Worm (Caenorhabditis elegans) whole organism, L1 larva: ENCODE measurements around the gene maph-9.
A peak's percentile ranks its signal among the peaks of the same experiment; 100 is the strongest.

Experiments
- C16A3.4 ChIP-seq: fragments of 150-350 bp; optimal IDR thresholded peaks from 2 replicates; lab custom pipeline; 2014; ENCODE audit warnings: missing biosample characterization, missing genetic modification characterization
- F16B12.6 ChIP-seq: fragments of 150-350 bp; optimal IDR thresholded peaks from 2 replicates; lab custom pipeline; 2014; ENCODE audit warnings: missing biosample characterization, missing genetic modification characterization
- aha-1 ChIP-seq: fragments of 150-350 bp; optimal IDR thresholded peaks from 2 replicates; lab custom pipeline; 2014; ENCODE audit warnings: missing biosample characterization, missing genetic modification characterization
- alr-1 ChIP-seq: fragments of 200-800 bp; sonication (Bioruptor generic); optimal IDR thresholded peaks from 2 replicates; lab custom pipeline; 2018; ENCODE audit warnings: borderline replicate concordance, mild to moderate bottlenecking, missing genetic modification characterization, missing compliant biosample characterization
- aly-2 ChIP-seq: fragments of 150-350 bp; optimal IDR thresholded peaks from 2 replicates; lab custom pipeline; 2014; ENCODE audit warnings: missing biosample characterization, missing genetic modification characterization
- ama-1 ChIP-seq: fragments of 150-350 bp; optimal IDR thresholded peaks from 2 replicates; lab custom pipeline; 2014
- blmp-1 ChIP-seq: fragments of 150-350 bp; optimal IDR thresholded peaks from 2 replicates; lab custom pipeline; 2014; ENCODE audit warnings: missing biosample characterization, missing genetic modification characterization
- ceh-82 ChIP-seq, 3 experiments: fragments of 150-350 bp in 1 of 3; sonication (generic microtip) in 2 of 3; optimal IDR thresholded peaks; 2 replicates each; lab custom pipeline; 2014 to 2017; ENCODE audit warnings: missing biosample characterization in 3 of 3, missing genetic modification characterization in 3 of 3
- dpl-1 ChIP-seq, 3 experiments: fragments of 150-350 bp in 2 of 3; sonication (generic microtip) in 1 of 3; optimal IDR thresholded peaks; 2 replicates each; lab custom pipeline; 2014 to 2017; ENCODE audit warnings: missing biosample characterization in 3 of 3, missing genetic modification characterization in 3 of 3, missing genetic modification reagents in 3 of 3
- efl-1 ChIP-seq, 4 experiments: fragments of 150-350 bp; optimal IDR thresholded peaks in 3 of 4; peaks in 1 of 4; 1 replicate in 1 of 4; 2 replicates in 3 of 4; lab custom pipeline; 2014; ENCODE audit warnings: missing biosample characterization in 2 of 4, missing genetic modification characterization in 2 of 4, missing genetic modification reagents in 2 of 4
- egl-13 ChIP-seq: sonication (generic microtip); optimal IDR thresholded peaks from 2 replicates; lab custom pipeline; 2016; ENCODE audit warnings: missing genotype, missing genetic modification reagents, missing genetic modification characterization, missing compliant biosample characterization
- egl-27 ChIP-seq, 2 experiments: fragments of 150-350 bp in 1 of 2; sonication (generic microtip); optimal IDR thresholded peaks; 3 replicates each; lab custom pipeline; 2017 to 2018; ENCODE audit warnings: missing biosample characterization in 2 of 2, missing genetic modification characterization in 2 of 2, missing genetic modification reagents in 2 of 2
- elt-2 ChIP-seq: sonication (generic microtip); optimal IDR thresholded peaks from 2 replicates; lab custom pipeline; 2016; ENCODE audit warnings: missing genetic modification characterization, mild to moderate bottlenecking, inconsistent platforms, missing compliant biosample characterization, missing genetic modification reagents
- elt-3 ChIP-seq, 6 experiments: fragments of 150-350 bp in 1 of 6; sonication (generic microtip); optimal IDR thresholded peaks; 2 replicates each; lab custom pipeline; 2017 to 2018; ENCODE audit warnings: missing biosample characterization in 6 of 6, missing genetic modification characterization in 6 of 6, inconsistent platforms in 1 of 6
- fkh-4 ChIP-seq: sonication (generic microtip); optimal IDR thresholded peaks from 2 replicates; lab custom pipeline; 2016; ENCODE audit warnings: missing compliant biosample characterization, missing genetic modification characterization, borderline replicate concordance
- fkh-8 ChIP-seq: sonication (generic microtip); optimal IDR thresholded peaks from 2 replicates; lab custom pipeline; 2016; ENCODE audit warnings: mild to moderate bottlenecking, missing genetic modification characterization, missing compliant biosample characterization
- hpl-2 ChIP-seq: fragments of 150-350 bp; optimal IDR thresholded peaks from 2 replicates; lab custom pipeline; 2014; ENCODE audit warnings: missing biosample characterization, missing genetic modification reagents, missing genetic modification characterization
- isw-1 ChIP-seq: fragments of 200-800 bp; sonication (Bioruptor generic); IDR thresholded peaks from 2 replicates; pipeline ENCODE4 v1.3.6; 2022; ENCODE audit warnings: missing genetic modification characterization, missing compliant biosample characterization
- lin-14 ChIP-seq: fragments of 200-800 bp; sonication (Bioruptor generic); optimal IDR thresholded peaks from 2 replicates; lab custom pipeline; 2018; ENCODE audit warnings: mild to moderate bottlenecking, missing genetic modification characterization, moderate library complexity, missing compliant biosample characterization
- lin-15B ChIP-seq: fragments of 150-350 bp; sonication (generic microtip); optimal IDR thresholded peaks from 3 replicates; lab custom pipeline; 2014; ENCODE audit warnings: missing biosample characterization, missing genetic modification characterization
- lin-35 ChIP-seq, 2 experiments: fragments of 150-350 bp; optimal IDR thresholded peaks; 2 replicates each; lab custom pipeline; 2014; ENCODE audit warnings: missing biosample characterization in 2 of 2, missing genetic modification characterization in 2 of 2, missing genetic modification reagents in 2 of 2
- lir-3 ChIP-seq: sonication (generic microtip); optimal IDR thresholded peaks from 2 replicates; lab custom pipeline; 2016; ENCODE audit warnings: mild to moderate bottlenecking, missing genetic modification characterization, moderate library complexity, missing compliant biosample characterization; ENCODE audit not compliant: poor library complexity
- lsy-2 ChIP-seq, 2 experiments: fragments of 150-350 bp; optimal IDR thresholded peaks; 2 replicates each; lab custom pipeline; 2014; ENCODE audit warnings: missing biosample characterization in 2 of 2, missing genetic modification characterization in 2 of 2
- mdl-1 ChIP-seq, 2 experiments: fragments of 150-350 bp; optimal IDR thresholded peaks; 2 replicates each; lab custom pipeline; 2014 to 2017; ENCODE audit warnings: missing biosample characterization in 2 of 2, missing genetic modification characterization in 2 of 2, inconsistent platforms in 1 of 2
- mep-1 ChIP-seq: fragments of 150-350 bp; optimal IDR thresholded peaks from 2 replicates; lab custom pipeline; 2014; ENCODE audit warnings: missing biosample characterization, missing genetic modification characterization
- nhr-12 ChIP-seq: sonication (generic microtip); optimal IDR thresholded peaks from 2 replicates; lab custom pipeline; 2017; ENCODE audit warnings: missing biosample characterization, missing genetic modification characterization
- nhr-19 ChIP-seq: fragments of 200-800 bp; sonication (Bioruptor generic); conservative IDR thresholded peaks from 2 replicates; pipeline ENCODE4 v1.3.6; 2022; ENCODE audit warnings: missing genetic modification characterization, missing compliant biosample characterization
- nhr-20 ChIP-seq: sonication (generic microtip); optimal IDR thresholded peaks from 2 replicates; lab custom pipeline; 2016; ENCODE audit warnings: mild to moderate bottlenecking, missing genetic modification characterization, missing compliant biosample characterization
- pag-3 ChIP-seq: sonication (generic microtip); optimal IDR thresholded peaks from 2 replicates; lab custom pipeline; 2017; ENCODE audit warnings: missing genetic modification characterization, mild to moderate bottlenecking, missing compliant biosample characterization, antibody characterized with exemption, borderline replicate concordance; ENCODE audit not compliant: insufficient read depth
- pax-3 ChIP-seq: fragments of 200-800 bp; sonication (Bioruptor generic); optimal IDR thresholded peaks from 2 replicates; lab custom pipeline; 2018; ENCODE audit warnings: mild to moderate bottlenecking, missing genetic modification characterization, moderate library complexity, missing compliant biosample characterization
- snpc-4 ChIP-seq: fragments of 150-350 bp; optimal IDR thresholded peaks from 2 replicates; lab custom pipeline; 2014; ENCODE audit warnings: missing biosample characterization, missing genetic modification characterization
- snu-23 ChIP-seq: sonication (generic microtip); optimal IDR thresholded peaks from 2 replicates; lab custom pipeline; 2016; ENCODE audit warnings: missing genetic modification characterization, missing compliant biosample characterization
- sox-4 ChIP-seq: sonication (generic microtip); optimal IDR thresholded peaks from 2 replicates; lab custom pipeline; 2016; ENCODE audit warnings: missing genetic modification characterization, missing compliant biosample characterization
- sup-37 ChIP-seq: fragments of 200-800 bp; sonication (Bioruptor generic); optimal IDR thresholded peaks from 2 replicates; lab custom pipeline; 2018; ENCODE audit warnings: mild to moderate bottlenecking, missing genetic modification characterization, missing compliant biosample characterization
- swsn-7 ChIP-seq: sonication (generic microtip); optimal IDR thresholded peaks from 2 replicates; lab custom pipeline; 2016; ENCODE audit warnings: missing genetic modification characterization, missing compliant biosample characterization
- tlp-1 ChIP-seq: fragments of 150-350 bp; optimal IDR thresholded peaks from 2 replicates; lab custom pipeline; 2014; ENCODE audit warnings: missing biosample characterization, missing genetic modification characterization
- unc-130 ChIP-seq: fragments of 150-350 bp; optimal IDR thresholded peaks from 2 replicates; lab custom pipeline; 2017; ENCODE audit warnings: missing biosample characterization, missing genetic modification characterization, inconsistent platforms
- xbp-1 ChIP-seq: sonication (generic microtip); optimal IDR thresholded peaks from 2 replicates; lab custom pipeline; 2016; ENCODE audit warnings: missing genetic modification characterization, missing compliant biosample characterization
- zip-4 ChIP-seq: fragments of 200-800 bp; sonication (Bioruptor generic); optimal IDR thresholded peaks from 2 replicates; lab custom pipeline; 2018; ENCODE audit warnings: mild to moderate bottlenecking, missing genetic modification characterization, moderate library complexity, missing compliant biosample characterization
- ztf-4 ChIP-seq: fragments of 150-350 bp; optimal IDR thresholded peaks from 2 replicates; lab custom pipeline; 2014; ENCODE audit warnings: missing biosample characterization, missing genetic modification characterization

Gene maph-9

ce11 chrIV:7133983-7134382 lies 22.4 kb upstream of the maph-9 start, which contains the start of gene mutd-1:
TSS of gene mutd-1 (minus strand) at chrIV:7134083.
- TF ChIP-seq nhr-12 (tag; lab: Kevin White, UChicago) (no peak), nhr-19 (no peak), elt-3 (tag; optimal IDR thresholded peaks at IDR 0.05; lab: Kevin White, UChicago) (no peak), lsy-2 (tag; optimal IDR thresholded peaks at IDR 0.05; lab: Kevin White, UChicago) (no peak), fkh-4 (tag; lab: Kevin White, UChicago) (no peak), egl-13 (no peak), blmp-1 (tag; lab: Kevin White, UChicago) (no peak), sup-37 (no peak), efl-1 (optimal IDR thresholded peaks at IDR 0.05; lab: Kevin White, UChicago) (no peak), efl-1 (GFP tag; optimal IDR thresholded peaks at IDR 0.05 in 1 of 2; lab: Kevin White, UChicago) (no peak), swsn-7 (no peak), mep-1 (tag; lab: Kevin White, UChicago) (no peak), snu-23 (GFP tag; lab: Kevin White, UChicago) (no peak), xbp-1 (no peak)

ce11 chrIV:7139143-7139542 lies 17.3 kb upstream of the maph-9 start:
- TF ChIP-seq aly-2 (tag; lab: Kevin White, UChicago) (no peak), lin-14 (GFP tag; lab: Kevin White, UChicago) (no peak), hpl-2 (no peak), nhr-19 (no peak), ama-1 (lab: Kevin White, UChicago) (no peak), alr-1 (tag; lab: Kevin White, UChicago) (no peak), aha-1 (no peak), elt-2 (no peak), unc-130 (tag; lab: Kevin White, UChicago) (no peak), ztf-4 (tag; lab: Kevin White, UChicago) (no peak), sox-4 (tag; lab: Kevin White, UChicago) (no peak), pax-3 (tag; lab: Kevin White, UChicago) (no peak), snpc-4 (tag; lab: Kevin White, UChicago) (no peak), egl-27 (tag; optimal IDR thresholded peaks at IDR 0.05; lab: Kevin White, UChicago) (no peak)

DNA sequence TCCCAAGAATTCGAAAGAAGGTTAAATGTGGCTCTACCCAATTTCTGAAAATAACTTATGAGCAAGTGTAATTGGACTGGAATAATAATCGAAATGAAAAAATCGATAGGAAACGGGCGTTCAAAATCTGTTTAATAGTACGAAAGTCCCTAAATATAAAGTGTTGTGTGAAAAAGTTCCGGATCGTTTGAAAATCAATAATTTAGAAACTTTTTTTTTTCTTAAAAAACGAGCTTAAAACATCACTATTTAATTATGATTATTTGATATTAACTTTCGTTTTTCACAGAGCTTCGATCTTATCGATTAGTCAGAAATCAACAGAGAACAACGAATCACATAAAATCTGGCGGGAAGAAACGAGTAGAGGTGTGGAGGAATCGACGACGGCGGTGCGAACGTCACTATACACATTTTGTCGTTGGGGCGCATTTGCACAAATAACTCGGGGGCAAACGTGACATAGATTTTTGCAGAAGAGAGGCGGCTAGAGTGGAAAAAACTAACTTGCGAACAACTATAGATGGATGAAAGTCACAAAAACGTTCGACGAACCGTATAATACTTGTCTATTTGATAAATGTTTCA lies 11.7 kb upstream of the maph-9 start, which contains the start of gene hecd-1:
Gene hecd-1, minus strand, starts transcription at position 51 of the 588 bp plus-strand sequence.
- TF ChIP-seq dpl-1 (GFP tag; optimal IDR thresholded peaks at IDR 0.05; lab: Kevin White, UChicago) (peak in 2 of 3 experiments; percentile 2 to 44), fkh-8 (peak; percentile 26), zip-4 (GFP tag; lab: Kevin White, UChicago) (no peak), ceh-82 (tag; optimal IDR thresholded peaks at IDR 0.05; lab: Kevin White, UChicago) (peak in 1 of 3 experiments; percentile 29), efl-1 (optimal IDR thresholded peaks at IDR 0.05; lab: Kevin White, UChicago) (peak in 1 of 2 experiments; percentile 29), efl-1 (GFP tag; optimal IDR thresholded peaks at IDR 0.05 in 1 of 2; lab: Kevin White, UChicago) (peak; percentile 32 to 83), lsy-2 (tag; optimal IDR thresholded peaks at IDR 0.05; lab: Kevin White, UChicago) (peak in 1 of 2 experiments; percentile 49), isw-1 (GFP tag; lab: Robert Waterston, UW) (no peak), xbp-1 (peak; percentile 8), pag-3 (tag; lab: Kevin White, UChicago) (no peak), lin-35 (GFP tag; optimal IDR thresholded peaks at IDR 0.05; lab: Kevin White, UChicago) (peak in 1 of 2 experiments; percentile 55), ama-1 (lab: Kevin White, UChicago) (no peak), aly-2 (tag; lab: Kevin White, UChicago) (no peak), F16B12.6 (tag; lab: Kevin White, UChicago) (peak; percentile 26), nhr-20 (tag; lab: Kevin White, UChicago) (no peak), lin-15B (tag; lab: Kevin White, UChicago) (peak; percentile 16), mdl-1 (tag; optimal IDR thresholded peaks at IDR 0.05; lab: Kevin White, UChicago) (peak in 1 of 2 experiments; percentile 46), lin-14 (GFP tag; lab: Kevin White, UChicago) (peak; percentile 76), tlp-1 (tag; lab: Kevin White, UChicago) (no peak), lir-3 (tag; lab: Kevin White, UChicago) (no peak), C16A3.4 (tag; lab: Kevin White, UChicago) (peak; percentile 5)
